5 fruit fly cellular contexts compared by ENCODE assay signal in the genomic region with DNA sequence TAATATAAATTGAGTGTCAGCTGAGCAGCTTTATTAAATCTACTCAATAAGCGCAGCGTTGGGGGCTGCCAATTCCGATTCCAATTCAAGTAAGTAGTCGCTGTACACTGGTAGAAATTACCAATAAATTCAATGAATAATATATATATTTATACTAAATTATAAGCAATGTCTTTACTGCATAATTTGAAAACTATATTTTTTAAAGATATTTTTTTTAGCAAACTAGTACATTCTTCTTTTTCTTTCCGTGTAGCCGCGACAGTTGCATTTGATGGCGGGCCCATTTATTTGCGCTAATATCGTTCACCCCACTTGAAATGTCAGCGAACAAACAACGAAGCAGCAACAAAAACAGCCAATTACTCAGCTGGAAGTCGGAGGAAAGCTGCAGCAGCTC.
TF ChIP-seq lines count a peak whose summit lies in the region.

No protein-coding gene starts in this region.

- TF ChIP-seq CTCF in whole organism, embryonic (GFP tag; optimal IDR thresholded peaks at IDR 0.05; lab: Kevin White, UChicago), result no peak

TF ChIP-seq in whole organism, adult, 20 proteins besides CTCF, POLR2A, EP300 and RAD21 (continues in another document):
- TF ChIP-seq CG14711 (tag; optimal IDR thresholded peaks at IDR 0.05; lab: Kevin White, UChicago) (peak; percentile 82), ovo (GFP tag; optimal IDR thresholded peaks at IDR 0.05; lab: Kevin White, UChicago) (peak; percentile 38), bab1 (GFP tag; optimal IDR thresholded peaks at IDR 0.05; lab: Kevin White, UChicago) (peak; percentile 53), pad (GFP tag; optimal IDR thresholded peaks at IDR 0.05; lab: Kevin White, UChicago) (peak; percentile 59), Clk (GFP tag; optimal IDR thresholded peaks at IDR 0.05; lab: Kevin White, UChicago) (peak; percentile 44), toe (GFP tag; optimal IDR thresholded peaks at IDR 0.05; lab: Kevin White, UChicago) (peak; percentile 44), kay (GFP tag; lab: Kevin White, UChicago; ENCODE audit: borderline replicate concordance) (peak; percentile 81), Hr96 (GFP tag; optimal IDR thresholded peaks at IDR 0.05; lab: Kevin White, UChicago) (peak; percentile 23), CG33017 (tag; optimal IDR thresholded peaks at IDR 0.05; lab: Kevin White, UChicago) (peak; percentile 92), CG12768 (GFP tag; optimal IDR thresholded peaks at IDR 0.05; lab: Kevin White, UChicago) (peak; percentile 89), CG7045 (GFP tag; optimal IDR thresholded peaks at IDR 0.05; lab: Kevin White, UChicago) (peak; percentile 85), CG5204 (GFP tag; optimal IDR thresholded peaks at IDR 0.05; lab: Kevin White, UChicago) (peak; percentile 52), CG1620 (GFP tag; optimal IDR thresholded peaks at IDR 0.05; lab: Kevin White, UChicago) (peak; percentile 19), cic (GFP tag; optimal IDR thresholded peaks at IDR 0.05; lab: Kevin White, UChicago) (peak; percentile 54), cnc (optimal IDR thresholded peaks at IDR 0.05; lab: Kevin White, UChicago) (no peak), Crg-1 (GFP tag; optimal IDR thresholded peaks at IDR 0.05; lab: Kevin White, UChicago) (no peak), CG11617 (GFP tag; optimal IDR thresholded peaks at IDR 0.05; lab: Kevin White, UChicago) (peak; percentile 75)

TF ChIP-seq in whole organism, embryonic, 481 proteins besides CTCF, POLR2A, EP300 and RAD21 (continues in another document):
- TF ChIP-seq Ravus (GFP tag; IDR thresholded peaks at IDR 0.05; lab: Robert Waterston, UW) (peak; percentile 19; the same call in 1 of the 2 replicates), pzg (GFP tag; optimal IDR thresholded peaks at IDR 0.05; lab: Kevin White, UChicago) (no peak), Doc3 (GFP tag; IDR thresholded peaks at IDR 0.05; lab: Robert Waterston, UW; ENCODE audit: partially characterized antibody) (no peak), CG7928 (GFP tag; optimal IDR thresholded peaks at IDR 0.05; lab: Kevin White, UChicago) (no peak), CG11398 (GFP tag; optimal IDR thresholded peaks at IDR 0.05; lab: Kevin White, UChicago) (no peak), sr (GFP tag; IDR thresholded peaks at IDR 0.05; lab: Robert Waterston, UW) (no peak), zen2 (GFP tag; IDR thresholded peaks at IDR 0.05; lab: Robert Waterston, UW; ENCODE audit: partially characterized antibody) (no peak), CG1602 (GFP tag; optimal IDR thresholded peaks at IDR 0.05; lab: Kevin White, UChicago) (peak; percentile 39), Adf1 (GFP tag; IDR thresholded peaks at IDR 0.05; lab: Robert Waterston, UW) (no peak), Nf-YA (GFP tag; IDR thresholded peaks at IDR 0.05; lab: Robert Waterston, UW) (0 out of 2 replicates have a peak, but pooled peaks have one; percentile 42), kay (GFP tag; optimal IDR thresholded peaks at IDR 0.05; lab: Kevin White, UChicago) (no peak), Hr51 (GFP tag; optimal IDR thresholded peaks at IDR 0.05; lab: Kevin White, UChicago) (peak in 1 of 2 experiments; percentile 76), sd (tag; optimal IDR thresholded peaks at IDR 0.05; lab: Kevin White, UChicago) (no peak), CG7745 (tag; optimal IDR thresholded peaks at IDR 0.05; lab: Kevin White, UChicago) (no peak), Xrp1 (GFP tag; IDR thresholded peaks at IDR 0.05; lab: Robert Waterston, UW) (peak; percentile 63), CG6854 (GFP tag; optimal IDR thresholded peaks at IDR 0.05; lab: Kevin White, UChicago) (no peak), oc (tag; optimal IDR thresholded peaks at IDR 0.05; lab: Kevin White, UChicago) (peak; percentile 37)

TF ChIP-seq in whole organism, prepupa, 60 proteins besides CTCF, POLR2A, EP300 and RAD21 (continues in another document):
- TF ChIP-seq Sox14 (GFP tag; optimal IDR thresholded peaks at IDR 0.05; lab: Kevin White, UChicago) (peak; percentile 17), CG6276 (GFP tag; optimal IDR thresholded peaks at IDR 0.05; lab: Kevin White, UChicago) (peak; percentile 55), Hr4 (GFP tag; optimal IDR thresholded peaks at IDR 0.05; lab: Kevin White, UChicago) (peak; percentile 73), CG32006 (GFP tag; optimal IDR thresholded peaks at IDR 0.05; lab: Kevin White, UChicago) (peak; percentile 79), CG11902 (GFP tag; optimal IDR thresholded peaks at IDR 0.05; lab: Kevin White, UChicago) (peak; percentile 29), achi (GFP tag; optimal IDR thresholded peaks at IDR 0.05; lab: Kevin White, UChicago) (peak; percentile 77), CG10631 (GFP tag; optimal IDR thresholded peaks at IDR 0.05; lab: Kevin White, UChicago) (peak; percentile 75), CG4318 (GFP tag; optimal IDR thresholded peaks at IDR 0.05; lab: Kevin White, UChicago) (peak; percentile 66), acj6 (GFP tag; optimal IDR thresholded peaks at IDR 0.05; lab: Kevin White, UChicago) (peak; percentile 67), CG6163 (GFP tag; IDR thresholded peaks at IDR 0.05; lab: Robert Waterston, UW) (peak; percentile 92), CG9139 (GFP tag; optimal IDR thresholded peaks at IDR 0.05; lab: Kevin White, UChicago) (no peak), dac (GFP tag; optimal IDR thresholded peaks at IDR 0.05; lab: Kevin White, UChicago) (peak; percentile 10), CG34406 (GFP tag; optimal IDR thresholded peaks at IDR 0.05; lab: Kevin White, UChicago) (peak; percentile 70), CG7368 (GFP tag; optimal IDR thresholded peaks at IDR 0.05; lab: Kevin White, UChicago) (peak; percentile 21), Met (GFP tag; optimal IDR thresholded peaks at IDR 0.05; lab: Kevin White, UChicago) (peak; percentile 67), CG16779 (tag; optimal IDR thresholded peaks at IDR 0.05; lab: Kevin White, UChicago) (peak; percentile 37), pdm3 (GFP tag; optimal IDR thresholded peaks at IDR 0.05; lab: Kevin White, UChicago) (peak; percentile 41), fkh (GFP tag; optimal IDR thresholded peaks at IDR 0.05; lab: Kevin White, UChicago) (no peak)

TF ChIP-seq in whole organism, pupa, 21 proteins besides CTCF, POLR2A, EP300 and RAD21 (continues in another document):
- TF ChIP-seq CG13204 (GFP tag; optimal IDR thresholded peaks at IDR 0.05; lab: Kevin White, UChicago) (no peak), CG8301 (tag; optimal IDR thresholded peaks at IDR 0.05; lab: Kevin White, UChicago) (peak; percentile 59), CG14655 (GFP tag; optimal IDR thresholded peaks at IDR 0.05; lab: Kevin White, UChicago) (peak; percentile 76), Pif1A (GFP tag; optimal IDR thresholded peaks at IDR 0.05; lab: Kevin White, UChicago) (peak; percentile 41), fd96Ca (GFP tag; IDR thresholded peaks at IDR 0.05; lab: Robert Waterston, UW) (peak; percentile 78), CG4496 (GFP tag; IDR thresholded peaks at IDR 0.05; lab: Robert Waterston, UW) (peak; percentile 71), CG34367 (tag; optimal IDR thresholded peaks at IDR 0.05; lab: Kevin White, UChicago) (peak; percentile 38), CG9948 (tag; optimal IDR thresholded peaks at IDR 0.05; lab: Kevin White, UChicago) (peak; percentile 65), Pif1B (GFP tag; optimal IDR thresholded peaks at IDR 0.05; lab: Kevin White, UChicago) (peak; percentile 36), Ets98B (GFP tag; IDR thresholded peaks at IDR 0.05; lab: Robert Waterston, UW) (peak; percentile 69), CG32121 (GFP tag; IDR thresholded peaks at IDR 0.05; lab: Robert Waterston, UW) (peak; percentile 83), EcR (GFP tag; optimal IDR thresholded peaks at IDR 0.05; lab: Kevin White, UChicago) (peak; percentile 25), D1 (tag; optimal IDR thresholded peaks at IDR 0.05; lab: Kevin White, UChicago) (no peak), CG15710 (tag; optimal IDR thresholded peaks at IDR 0.05; lab: Kevin White, UChicago) (peak; percentile 64), gl (tag; optimal IDR thresholded peaks at IDR 0.05; lab: Kevin White, UChicago) (peak; percentile 8), CG10348 (GFP tag; IDR thresholded peaks at IDR 0.05; lab: Robert Waterston, UW) (no peak), CG8159 (tag; optimal IDR thresholded peaks at IDR 0.05; lab: Kevin White, UChicago) (peak; percentile 75), CG12605 (GFP tag; IDR thresholded peaks at IDR 0.05; lab: Robert Waterston, UW) (peak; percentile 76; the same call in 1 of the 2 replicates), CG17806 (tag; optimal IDR thresholded peaks at IDR 0.05; lab: Kevin White, UChicago) (peak; percentile 67), Snoo (tag; optimal IDR thresholded peaks at IDR 0.05; lab: Kevin White, UChicago) (peak; percentile 75)

TF ChIP-seq in whole organism, wandering third instar larva, 38 proteins besides CTCF, POLR2A, EP300 and RAD21 (continues in another document):
- TF ChIP-seq Jra (GFP tag; optimal IDR thresholded peaks at IDR 0.05; lab: Kevin White, UChicago) (no peak), pan (optimal IDR thresholded peaks at IDR 0.05; lab: Kevin White, UChicago) (no peak), woc (GFP tag; optimal IDR thresholded peaks at IDR 0.05; lab: Kevin White, UChicago) (no peak), jim (GFP tag; optimal IDR thresholded peaks at IDR 0.05; lab: Kevin White, UChicago) (no peak), lola (GFP tag; optimal IDR thresholded peaks at IDR 0.05; lab: Kevin White, UChicago) (no peak), dsf (GFP tag; optimal IDR thresholded peaks at IDR 0.05; lab: Kevin White, UChicago; ENCODE audit: borderline replicate concordance) (no peak), HLH106 (tag; optimal IDR thresholded peaks at IDR 0.05; lab: Kevin White, UChicago) (peak; percentile 75), sv (GFP tag; optimal IDR thresholded peaks at IDR 0.05; lab: Kevin White, UChicago) (no peak), Hr78 (GFP tag; optimal IDR thresholded peaks at IDR 0.05; lab: Kevin White, UChicago) (no peak), foxo (GFP tag; optimal IDR thresholded peaks at IDR 0.05; lab: Kevin White, UChicago) (peak in 1 of 2 experiments; percentile 75), Mio (GFP tag; optimal IDR thresholded peaks at IDR 0.05; lab: Kevin White, UChicago) (no peak), dl (GFP tag; optimal IDR thresholded peaks at IDR 0.05; lab: Kevin White, UChicago; ENCODE audit: insufficient read depth in 1 of 2, partially characterized antibody in 2 of 2) (no peak), Myc (optimal IDR thresholded peaks at IDR 0.05; lab: Kevin White, UChicago) (no peak), h (GFP tag; optimal IDR thresholded peaks at IDR 0.05; lab: Kevin White, UChicago) (peak; percentile 68), psq (GFP tag; optimal IDR thresholded peaks at IDR 0.05; lab: Kevin White, UChicago) (peak; percentile 63), fru (GFP tag; optimal IDR thresholded peaks at IDR 0.05; lab: Kevin White, UChicago) (peak; percentile 54), tai (GFP tag; optimal IDR thresholded peaks at IDR 0.05; lab: Kevin White, UChicago) (no peak), Dfd (GFP tag; optimal IDR thresholded peaks at IDR 0.05; lab: Kevin White, UChicago) (no peak), Vsx2 (GFP tag; optimal IDR thresholded peaks at IDR 0.05; lab: Kevin White, UChicago; ENCODE audit: partially characterized antibody) (no peak), dmrt93B (GFP tag; optimal IDR thresholded peaks at IDR 0.05; lab: Kevin White, UChicago) (peak; percentile 22), Hnf4 (GFP tag; optimal IDR thresholded peaks at IDR 0.05; lab: Kevin White, UChicago) (peak; percentile 68), OdsH (GFP tag; optimal IDR thresholded peaks at IDR 0.05; lab: Kevin White, UChicago) (peak; percentile 77)
